Worm (Caenorhabditis elegans) whole organism, early embryonic: ENCODE results near the gene F55G11.8.

Experiments
- ama-1 ChIP-seq: fragments of 150-350 bp; optimal IDR thresholded peaks from 2 replicates; lab custom pipeline; 2014
- ceh-36 ChIP-seq: sonication (generic microtip); optimal IDR thresholded peaks from 2 replicates; lab custom pipeline; 2016; ENCODE audit warnings: missing genetic modification characterization, inconsistent platforms, missing compliant biosample characterization
- ets-7 ChIP-seq: sonication (generic microtip); optimal IDR thresholded peaks from 2 replicates; lab custom pipeline; 2016; ENCODE audit warnings: missing genotype, missing genetic modification characterization, missing compliant biosample characterization
- flt-1 ChIP-seq: fragments of 200-800 bp; sonication (Bioruptor generic); IDR thresholded peaks from 2 replicates; pipeline ENCODE4 v1.3.6; 2022; ENCODE audit warnings: missing genetic modification characterization, missing compliant biosample characterization
- hnd-1 ChIP-seq: sonication (generic microtip); optimal IDR thresholded peaks from 2 replicates; lab custom pipeline; 2016; ENCODE audit warnings: missing genetic modification characterization, missing compliant biosample characterization
- pes-1 ChIP-seq: fragments of 200-800 bp; sonication (Bioruptor generic); IDR thresholded peaks from 2 replicates; pipeline ENCODE4 v1.3.6; 2022; ENCODE audit warnings: missing genetic modification reagents, missing genetic modification characterization, missing compliant biosample characterization
- scrt-1 ChIP-seq: fragments of 200-800 bp; sonication (Bioruptor generic); IDR thresholded peaks from 2 replicates; pipeline ENCODE4 v1.3.6; 2022; ENCODE audit warnings: missing genetic modification characterization, missing compliant biosample characterization
- sea-1 ChIP-seq: fragments of 200-800 bp; sonication (Bioruptor generic); conservative IDR thresholded peaks from 2 replicates; pipeline ENCODE4 v1.3.6; 2022; ENCODE audit warnings: missing genetic modification characterization, missing compliant biosample characterization
- tbx-11 ChIP-seq: fragments of 200-800 bp; sonication (Bioruptor generic); IDR thresholded peaks from 2 replicates; pipeline ENCODE4 v1.3.6; 2022; ENCODE audit warnings: missing genetic modification characterization, missing compliant biosample characterization
- tbx-37 ChIP-seq: fragments of 200-800 bp; sonication (Bioruptor generic); conservative IDR thresholded peaks from 2 replicates; pipeline ENCODE4 v1.3.6; 2022; ENCODE audit warnings: missing genetic modification reagents, missing genetic modification characterization, missing compliant biosample characterization

ce11 chrIV:12921027-12921426 lies 41.6 kb upstream of the F55G11.8 start, which contains the start of gene C32H11.4:
- TF ChIP-seq sea-1 (GFP tag; lab: Robert Waterston, UW) (no peak), ets-7 (tag; lab: Kevin White, UChicago) (no peak), ama-1 (no peak), tbx-11 (GFP tag; lab: Robert Waterston, UW) (no peak), pes-1 (GFP tag; lab: Robert Waterston, UW) (no peak), tbx-37 (no peak), ceh-36 (tag; lab: Kevin White, UChicago) (no peak), hnd-1 (tag; lab: Kevin White, UChicago) (no peak), flt-1 (GFP tag; lab: Robert Waterston, UW) (no peak), scrt-1 (GFP tag; lab: Robert Waterston, UW) (no peak)
